Fruit fly (Drosophila melanogaster): ENCODE data around the gene Oseg5.

dm6 chr2L:20869804-20870295, 34.2 kb upstream of the Oseg5 start, which contains the start of gene CG14401:
- TF ChIP-seq h (optimal IDR thresholded peaks at IDR 0.05) (no peak), psq (optimal IDR thresholded peaks at IDR 0.05) (no peak), ttk (optimal IDR thresholded peaks at IDR 0.05) (no peak), Sin3A (optimal IDR thresholded peaks at IDR 0.05) (no peak)

All from Kc167 (cell line).